Fruit fly (Drosophila melanogaster): Measurements from ENCODE around the gene CG9215.

CG9215 gene

DNA sequence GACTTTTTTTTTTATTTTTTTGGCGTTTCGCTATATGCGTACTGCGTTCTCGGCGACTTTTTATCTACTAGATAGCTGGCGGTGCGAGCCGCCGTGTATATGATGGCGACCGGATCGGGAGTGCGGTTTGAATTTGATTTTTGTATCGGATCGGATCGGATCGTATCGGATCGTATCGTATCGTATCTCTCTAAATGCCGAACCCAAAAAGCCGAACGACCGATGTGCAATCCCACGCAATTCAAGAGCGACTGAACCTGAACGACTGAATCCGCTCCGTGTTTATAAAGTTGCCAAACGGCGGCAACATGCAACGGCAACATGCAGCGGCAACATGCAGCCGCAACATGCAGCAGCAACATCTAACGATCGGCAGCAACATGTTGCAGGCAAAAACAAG is 43.6 kb upstream of the CG9215 start (continued):
- TF ChIP-seq nerfin-2 (GFP tag; IDR thresholded peaks at IDR 0.05; ENCODE audit: partially characterized antibody): 0 out of 2 replicates have a peak, but pooled peaks have one; percentile 18
- peak; percentile 45; the same call in 1 of the 3 replicates for TF ChIP-seq zen2 (GFP tag; IDR thresholded peaks at IDR 0.05; ENCODE audit: partially characterized antibody)
- peak; percentile 23; the same call in 1 of the 2 replicates for TF ChIP-seq CG32532 (GFP tag; IDR thresholded peaks at IDR 0.05)
- TF ChIP-seq bowl (GFP tag; IDR thresholded peaks at IDR 0.05): 0 out of 2 replicates have a peak, but pooled peaks have one; percentile 8
- TF ChIP-seq Max (GFP tag; optimal IDR thresholded peaks at IDR 0.05): no peak
- TF ChIP-seq CG9817 (tag; optimal IDR thresholded peaks at IDR 0.05): no peak
- TF ChIP-seq CG15514 (GFP tag; optimal IDR thresholded peaks at IDR 0.05): peak; percentile 14
- TF ChIP-seq caup (GFP tag; optimal IDR thresholded peaks at IDR 0.05; ENCODE audit: severe bottlenecking): peak; percentile 22
- TF ChIP-seq stwl (tag; optimal IDR thresholded peaks at IDR 0.05): peak; percentile 19
- TF ChIP-seq sens (GFP tag): peak; percentile 1
- peak; percentile 52; the same call in 2 of the 3 replicates for TF ChIP-seq zfh1 (GFP tag; IDR thresholded peaks at IDR 0.05)
- peak; percentile 73 for TF ChIP-seq CG10543 (GFP tag; optimal IDR thresholded peaks at IDR 0.05)

- TF ChIP-seq chinmo (GFP tag; IDR thresholded peaks at IDR 0.05; ENCODE audit: partially characterized antibody) (0 out of 4 replicates have a peak, but pooled peaks have one; percentile 28), sr (GFP tag; IDR thresholded peaks at IDR 0.05) (peak; percentile 91), esg (GFP tag; conservative IDR thresholded peaks at IDR 0.05) (no peak), D (optimal IDR thresholded peaks at IDR 0.05) (no peak), D (GFP tag; optimal IDR thresholded peaks at IDR 0.05) (no peak), ash1 (GFP tag; optimal IDR thresholded peaks at IDR 0.05) (no peak), CG11085 (GFP tag; IDR thresholded peaks at IDR 0.05) (no peak), sd (tag; optimal IDR thresholded peaks at IDR 0.05) (peak; percentile 10), CG4360 (GFP tag; IDR thresholded peaks at IDR 0.05) (no peak), Meics (GFP tag; optimal IDR thresholded peaks at IDR 0.05) (no peak), CG13894 (tag; optimal IDR thresholded peaks at IDR 0.05) (peak; percentile 13), ranshi (GFP tag; IDR thresholded peaks at IDR 0.05) (no peak)
Observed at dm6 chrX:15623809-15624208, 41.1 kb upstream of the CG9215 start.

dm6 chrX:15622970-15623402 is 40.3 kb upstream of the CG9215 start:
- peak; percentile 57 for TF ChIP-seq CG16863 (GFP tag; optimal IDR thresholded peaks at IDR 0.05)
- TF ChIP-seq CG16813 (GFP tag; IDR thresholded peaks at IDR 0.05; ENCODE audit: partially characterized antibody): no peak
- TF ChIP-seq GATAe (GFP tag; conservative IDR thresholded peaks at IDR 0.05): no peak; the same call in 1 of the 2 replicates
- peak; percentile 42 for TF ChIP-seq Atf-2 (GFP tag; optimal IDR thresholded peaks at IDR 0.05)
- TF ChIP-seq Doc2 (GFP tag; IDR thresholded peaks at IDR 0.05): peak; percentile 32; the same call in 1 of the 2 replicates
- TF ChIP-seq CG1602 (GFP tag; optimal IDR thresholded peaks at IDR 0.05): peak; percentile 53
- TF ChIP-seq CG2116 (GFP tag; optimal IDR thresholded peaks at IDR 0.05): no peak
- peak; percentile 79 for TF ChIP-seq CG11093 (GFP tag; IDR thresholded peaks at IDR 0.05)
- peak; percentile 8 for TF ChIP-seq CG31388 (GFP tag; optimal IDR thresholded peaks at IDR 0.05)
- TF ChIP-seq CG1792 (GFP tag; optimal IDR thresholded peaks at IDR 0.05): peak; percentile 68
- TF ChIP-seq Fer2 (tag; optimal IDR thresholded peaks at IDR 0.05): peak; percentile 29
- TF ChIP-seq Hand (GFP tag; optimal IDR thresholded peaks at IDR 0.05): peak; percentile 29
- no peak for TF ChIP-seq Lhr (GFP tag; optimal IDR thresholded peaks at IDR 0.05)
- TF ChIP-seq chinmo (GFP tag; IDR thresholded peaks at IDR 0.05; ENCODE audit: partially characterized antibody): 0 out of 4 replicates have a peak, but pooled peaks have one; percentile 57
- peak; percentile 82 for TF ChIP-seq CG31441 (GFP tag; IDR thresholded peaks at IDR 0.05)
- peak; percentile 51 for TF ChIP-seq Chrac-16 (GFP tag; optimal IDR thresholded peaks at IDR 0.05)
- TF ChIP-seq tll (GFP tag; optimal IDR thresholded peaks at IDR 0.05): no peak
- peak; percentile 6 for TF ChIP-seq exex (tag; optimal IDR thresholded peaks at IDR 0.05)
- peak; percentile 87 for TF ChIP-seq sob (GFP tag; IDR thresholded peaks at IDR 0.05)
- TF ChIP-seq maf-S (GFP tag; optimal IDR thresholded peaks at IDR 0.05): peak; percentile 56
- TF ChIP-seq CG4424 (GFP tag; optimal IDR thresholded peaks at IDR 0.05): peak; percentile 69
- peak; percentile 70 for TF ChIP-seq PHDP (tag; optimal IDR thresholded peaks at IDR 0.05)
- peak; percentile 39 for TF ChIP-seq Bdp1 (GFP tag; optimal IDR thresholded peaks at IDR 0.05)
- no peak for TF ChIP-seq CG7271 (tag; optimal IDR thresholded peaks at IDR 0.05)
- peak; percentile 66 for TF ChIP-seq CG18764 (GFP tag; optimal IDR thresholded peaks at IDR 0.05)
- peak; percentile 89 for TF ChIP-seq CG32532 (GFP tag; IDR thresholded peaks at IDR 0.05)

Data from whole organism, embryonic.